ENCODE assay signal across 2 worm cellular contexts in the genomic region with DNA sequence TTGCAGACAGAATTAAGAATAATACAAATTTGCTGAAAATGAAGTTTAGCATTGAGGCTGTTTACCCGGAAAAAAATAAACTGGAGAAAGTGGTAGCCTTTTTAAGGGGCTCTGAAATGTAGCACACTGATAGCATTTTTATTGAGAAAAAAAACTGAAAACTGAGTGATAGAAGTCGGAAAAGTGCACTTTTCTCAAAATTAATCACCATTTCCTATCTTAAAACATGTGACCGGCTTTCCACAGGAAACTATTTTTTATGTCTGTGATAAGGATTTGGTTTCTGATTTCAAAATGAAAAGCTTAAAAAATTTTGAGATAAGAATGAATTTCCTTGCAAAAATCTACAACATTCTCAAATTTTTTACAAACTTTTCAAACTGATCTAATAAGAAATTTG.
TF ChIP-seq lines count a peak whose summit lies in the region.

TSS of gene ZC239.22 (minus strand) at position 101 of the 400 bp plus-strand sequence.

TF ChIP-seq in whole organism, L3 larva, 47 proteins besides CTCF, POLR2A, EP300 and RAD21:
- no peak for TF ChIP-seq jun-1 (tag; optimal IDR thresholded peaks at IDR 0.05; lab: Kevin White, UChicago)
- TF ChIP-seq elt-2 (tag; optimal IDR thresholded peaks at IDR 0.05; lab: Kevin White, UChicago), result peak; percentile 15
- no peak for TF ChIP-seq hmg-11 (tag; optimal IDR thresholded peaks at IDR 0.05; lab: Kevin White, UChicago)
- no peak for TF ChIP-seq fos-1 (tag; optimal IDR thresholded peaks at IDR 0.05; lab: Kevin White, UChicago)
- no peak for TF ChIP-seq ceh-9 (tag; optimal IDR thresholded peaks at IDR 0.05; lab: Kevin White, UChicago)

TF ChIP-seq in whole organism, L4 larva, 104 proteins besides CTCF, POLR2A, EP300 and RAD21:
- TF ChIP-seq ceh-20 (GFP tag; IDR thresholded peaks at IDR 0.05; lab: Robert Waterston, UW) (no peak), skn-1 (tag; optimal IDR thresholded peaks at IDR 0.05; lab: Kevin White, UChicago) (no peak), mdl-1 (tag; optimal IDR thresholded peaks at IDR 0.05; lab: Kevin White, UChicago) (no peak), unc-130 (GFP tag; optimal IDR thresholded peaks at IDR 0.05; lab: Kevin White, UChicago) (no peak), nhr-41 (GFP tag; IDR thresholded peaks at IDR 0.05; lab: Robert Waterston, UW) (no peak), aha-1 (tag; lab: Kevin White, UChicago) (peak; percentile 21), pqm-1 (tag; optimal IDR thresholded peaks at IDR 0.05; lab: Kevin White, UChicago) (no peak), zag-1 (tag; optimal IDR thresholded peaks at IDR 0.05; lab: Kevin White, UChicago) (no peak)
